Fruit fly (Drosophila melanogaster): ENCODE data around the gene CG6769.
"Not testable (repeated sequence)": the region's sequence is repeated elsewhere in the genome, so short reads cannot be mapped to it uniquely, and the experiment has no call there.

CG6769 gene

dm6 chrX:17887208-17887627, 26.4 kb downstream of the CG6769 start, which contains the start of gene mnb:
Gene mnb (minus strand): TSS chrX:17887222.
- TF ChIP-seq CTCF (optimal IDR thresholded peaks at IDR 0.05) (peak; percentile 24 to 58), CG8478 (optimal IDR thresholded peaks at IDR 0.05) (no peak)

dm6 chrX:17887877-17888276, 27.1 kb downstream of the CG6769 start, which contains the start of gene CG6788:
Gene CG6788 (plus strand): TSS chrX:17888177.
- TF ChIP-seq CTCF (optimal IDR thresholded peaks at IDR 0.05) (no peak), CG8478 (optimal IDR thresholded peaks at IDR 0.05) (no peak)

- TF ChIP-seq CG8478, CTCF (optimal IDR thresholded peaks at IDR 0.05): not testable (repeated sequence)
Measured at dm6 chrX:17889247-17889646, 28.4 kb downstream of the CG6769 start, which contains the start of gene Gss1. Gene Gss1 (plus strand): TSS chrX:17889547.

dm6 chrX:17899402-17899801, 38.6 kb downstream of the CG6769 start, which contains the start of gene Gss2:
Gene Gss2 (plus strand): TSS chrX:17899702.
- not testable (repeated sequence) for TF ChIP-seq CTCF, CG8478 (optimal IDR thresholded peaks at IDR 0.05)

- TF ChIP-seq CG8478 (optimal IDR thresholded peaks at IDR 0.05) = no peak
- no peak for TF ChIP-seq CTCF (optimal IDR thresholded peaks at IDR 0.05)
Measured at dm6 chrX:17907184-17908006, 46.6 kb downstream of the CG6769 start, which contains the start of the genes CG7772 and Vps4. Gene CG7772 (minus strand): TSS chrX:17907261. Gene Vps4 (plus strand): TSS chrX:17907692.

dm6 chrX:17910606-17910940, 49.8 kb downstream of the CG6769 start:
- TF ChIP-seq CG8478 (optimal IDR thresholded peaks at IDR 0.05) (no peak), CTCF (optimal IDR thresholded peaks at IDR 0.05) (no peak)

- TF ChIP-seq CG8478 (optimal IDR thresholded peaks at IDR 0.05) (no peak), CTCF (optimal IDR thresholded peaks at IDR 0.05) (no peak)
Measured at dm6 chrX:17910941-17911703, 50.3 kb downstream of the CG6769 start, which contains the start of gene CG6847. Gene CG6847 (plus strand): TSS chrX:17911462.

All from S2 (cell line).